Worm (Caenorhabditis elegans) whole organism, L4 larva: Measurements from ENCODE around the gene dnj-19.

Source experiments
- F10B5.3 ChIP-seq: sonication (generic microtip); optimal IDR thresholded peaks from 2 replicates; lab custom pipeline; 2016; ENCODE audit warnings: mild to moderate bottlenecking, missing genetic modification characterization, missing compliant biosample characterization
- F49E8.2 ChIP-seq: sonication (generic microtip); optimal IDR thresholded peaks from 2 replicates; lab custom pipeline; 2016; ENCODE audit warnings: missing compliant biosample characterization, mild to moderate bottlenecking, missing genetic modification characterization, borderline replicate concordance
- R02D3.7 ChIP-seq: fragments of 150-350 bp; sonication (generic microtip); optimal IDR thresholded peaks from 3 replicates; lab custom pipeline; 2014; ENCODE audit warnings: missing biosample characterization, missing genetic modification characterization
- T20F7.1 ChIP-seq: fragments of 200-800 bp; sonication (Bioruptor generic); optimal IDR thresholded peaks from 2 replicates; lab custom pipeline; 2018; ENCODE audit warnings: mild to moderate bottlenecking, missing genetic modification characterization, missing compliant biosample characterization
- T26A8.4 ChIP-seq: fragments of 200-800 bp; sonication (Bioruptor generic); IDR thresholded peaks from 2 replicates; pipeline ENCODE4 v1.3.6; 2022; ENCODE audit warnings: missing genetic modification characterization, missing compliant biosample characterization
- Y105C5A.15 ChIP-seq: fragments of 200-800 bp; sonication (Bioruptor generic); IDR thresholded peaks from 2 replicates; pipeline ENCODE4 v1.3.6; 2022; ENCODE audit warnings: missing genetic modification characterization, missing compliant biosample characterization
- Y5F2A.4 ChIP-seq: fragments of 200-800 bp; sonication (Bioruptor generic); optimal IDR thresholded peaks from 2 replicates; lab custom pipeline; 2018; ENCODE audit warnings: mild to moderate bottlenecking, missing genetic modification characterization, missing compliant biosample characterization
- Y75B8A.6 ChIP-seq: fragments of 200-800 bp; sonication (Bioruptor generic); IDR thresholded peaks from 2 replicates; pipeline ENCODE4 v1.3.6; 2022; ENCODE audit warnings: missing genetic modification reagents, missing genetic modification characterization, missing compliant biosample characterization
- ZK546.5 ChIP-seq, 2 experiments: sonication (generic microtip); optimal IDR thresholded peaks; 2 replicates each; lab custom pipeline; 2017; ENCODE audit warnings: missing biosample characterization in 2 of 2, missing genetic modification characterization in 2 of 2
- aha-1 ChIP-seq: fragments of 150-350 bp; peaks from one replicate; lab custom pipeline; 2014; ENCODE audit warnings: missing biosample characterization, missing genetic modification characterization
- ama-1 ChIP-seq: fragments of 150-350 bp; optimal IDR thresholded peaks from 2 replicates; lab custom pipeline; 2014; ENCODE audit warnings: inconsistent platforms, mixed read lengths
- arid-1 ChIP-seq: fragments of 200-800 bp; sonication (Bioruptor generic); conservative IDR thresholded peaks from 2 replicates; pipeline ENCODE4 v1.3.6; 2022; ENCODE audit warnings: missing genetic modification reagents, missing genetic modification characterization, missing compliant biosample characterization
- ceh-28 ChIP-seq: fragments of 150-350 bp; optimal IDR thresholded peaks from 2 replicates; lab custom pipeline; 2014; ENCODE audit warnings: missing biosample characterization, missing genetic modification reagents, missing genetic modification characterization
- ceh-44 ChIP-seq: fragments of 200-800 bp; sonication (Bioruptor generic); IDR thresholded peaks from 2 replicates; pipeline ENCODE4 v1.3.6; 2022; ENCODE audit warnings: missing genetic modification reagents, missing genetic modification characterization, missing compliant biosample characterization
- ceh-62 ChIP-seq: sonication (generic microtip); optimal IDR thresholded peaks from 2 replicates; lab custom pipeline; 2017; ENCODE audit warnings: missing biosample characterization, missing genetic modification characterization
- ceh-82 ChIP-seq: sonication (generic microtip); optimal IDR thresholded peaks from 2 replicates; lab custom pipeline; 2017; ENCODE audit warnings: missing biosample characterization, missing genetic modification characterization
- ces-1 ChIP-seq: fragments of 150-350 bp; sonication (generic microtip); optimal IDR thresholded peaks from 4 replicates; lab custom pipeline; 2014; ENCODE audit warnings: missing biosample characterization, missing genetic modification reagents, missing genetic modification characterization
- daf-16 ChIP-seq, 3 experiments: sonication (generic microtip); optimal IDR thresholded peaks; 2 replicates each; lab custom pipeline; 2016 to 2017; ENCODE audit warnings: missing genetic modification characterization in 3 of 3, missing genetic modification reagents in 3 of 3, mild to moderate bottlenecking in 2 of 3, missing compliant biosample characterization in 2 of 3, missing biosample characterization in 1 of 3, moderate library complexity in 1 of 3
- daf-19 ChIP-seq: fragments of 200-800 bp; sonication (Bioruptor generic); conservative IDR thresholded peaks from 2 replicates; pipeline ENCODE4 v1.3.6; 2022; ENCODE audit warnings: missing genetic modification characterization, missing compliant biosample characterization
- dmd-6 ChIP-seq: fragments of 200-800 bp; sonication (Bioruptor generic); IDR thresholded peaks from 2 replicates; pipeline ENCODE4 v1.3.6; 2022; ENCODE audit warnings: missing genetic modification reagents, missing genetic modification characterization, missing compliant biosample characterization
- dpl-1 ChIP-seq: fragments of 150-350 bp; optimal IDR thresholded peaks from 2 replicates; lab custom pipeline; 2014; ENCODE audit warnings: missing biosample characterization, missing genetic modification reagents, missing genetic modification characterization
- dve-1 ChIP-seq: sonication (generic microtip); optimal IDR thresholded peaks from 2 replicates; lab custom pipeline; 2017; ENCODE audit warnings: antibody characterized with exemption, mild to moderate bottlenecking, missing genetic modification characterization, missing compliant biosample characterization; ENCODE audit not compliant: insufficient read depth
- egl-27 ChIP-seq: sonication (generic microtip); optimal IDR thresholded peaks from 3 replicates; lab custom pipeline; 2017; ENCODE audit warnings: missing biosample characterization, missing genetic modification reagents, missing genetic modification characterization
- egl-43 ChIP-seq: fragments of 200-800 bp; sonication (Bioruptor generic); IDR thresholded peaks from 2 replicates; pipeline ENCODE4 v1.3.6; 2022; ENCODE audit warnings: missing genetic modification reagents, missing genetic modification characterization, missing compliant biosample characterization
- fkh-10 ChIP-seq: fragments of 150-350 bp; optimal IDR thresholded peaks from 2 replicates; lab custom pipeline; 2014; ENCODE audit warnings: missing biosample characterization, missing genetic modification reagents, missing genetic modification characterization
- fos-1 ChIP-seq: fragments of 150-350 bp; optimal IDR thresholded peaks from 2 replicates; lab custom pipeline; 2014; ENCODE audit warnings: missing biosample characterization, missing genetic modification characterization
- hlh-11 ChIP-seq: fragments of 200-800 bp; sonication (Bioruptor generic); optimal IDR thresholded peaks from 2 replicates; lab custom pipeline; 2018; ENCODE audit warnings: mild to moderate bottlenecking, missing genetic modification characterization, missing compliant biosample characterization
- hlh-30 ChIP-seq: sonication (generic microtip); optimal IDR thresholded peaks from 2 replicates; lab custom pipeline; 2017; ENCODE audit warnings: antibody characterized with exemption, mild to moderate bottlenecking, missing genetic modification characterization, missing compliant biosample characterization; ENCODE audit not compliant: insufficient read depth
- jun-1 ChIP-seq: fragments of 150-350 bp; optimal IDR thresholded peaks from 2 replicates; lab custom pipeline; 2014; ENCODE audit warnings: missing biosample characterization, missing genetic modification reagents, missing genetic modification characterization
- lim-7 ChIP-seq: fragments of 200-800 bp; sonication (Bioruptor generic); IDR thresholded peaks from 2 replicates; pipeline ENCODE4 v1.3.6; 2022; ENCODE audit warnings: missing genetic modification characterization, missing compliant biosample characterization
- lin-1 ChIP-seq: fragments of 200-800 bp; sonication (Bioruptor generic); IDR thresholded peaks from 2 replicates; pipeline ENCODE4 v1.3.6; 2022; ENCODE audit warnings: missing genetic modification reagents, missing genetic modification characterization, missing compliant biosample characterization
- lin-13 ChIP-seq: fragments of 150-350 bp; optimal IDR thresholded peaks from 2 replicates; lab custom pipeline; 2014; ENCODE audit warnings: missing biosample characterization, missing genetic modification reagents, missing genetic modification characterization
- lin-15B ChIP-seq: fragments of 150-350 bp; sonication (generic microtip); optimal IDR thresholded peaks from 3 replicates; lab custom pipeline; 2014; ENCODE audit warnings: missing biosample characterization, missing genetic modification characterization
- lin-29 ChIP-seq: fragments of 200-800 bp; sonication (Bioruptor generic); IDR thresholded peaks from 2 replicates; pipeline ENCODE4 v1.3.6; 2022; ENCODE audit warnings: missing genetic modification reagents, missing genetic modification characterization, missing compliant biosample characterization
- madf-5 ChIP-seq, 2 experiments: fragments of 200-800 bp; sonication (Bioruptor generic); IDR thresholded peaks; 2 replicates each; pipeline ENCODE4 v1.3.6; 2022; ENCODE audit warnings: missing compliant biosample characterization in 2 of 2, missing genetic modification characterization in 2 of 2
- madf-9 ChIP-seq: fragments of 200-800 bp; sonication (Bioruptor generic); conservative IDR thresholded peaks from 2 replicates; pipeline ENCODE4 v1.3.6; 2022; ENCODE audit warnings: missing genetic modification reagents, missing genetic modification characterization, missing compliant biosample characterization
- mxl-3 ChIP-seq: fragments of 200-800 bp; sonication (Bioruptor generic); optimal IDR thresholded peaks from 2 replicates; lab custom pipeline; 2018; ENCODE audit warnings: mild to moderate bottlenecking, missing genetic modification characterization, missing compliant biosample characterization
- nhr-10 ChIP-seq: fragments of 150-350 bp; optimal IDR thresholded peaks from 2 replicates; lab custom pipeline; 2014; ENCODE audit warnings: missing biosample characterization, missing genetic modification characterization
- nhr-11 ChIP-seq: fragments of 150-350 bp; optimal IDR thresholded peaks from 2 replicates; lab custom pipeline; 2014; ENCODE audit warnings: missing biosample characterization, missing genetic modification characterization
- nhr-237 ChIP-seq: sonication (generic microtip); optimal IDR thresholded peaks from 2 replicates; lab custom pipeline; 2017; ENCODE audit warnings: missing biosample characterization, missing genetic modification characterization
- nhr-28 ChIP-seq: fragments of 150-350 bp; optimal IDR thresholded peaks from 2 replicates; lab custom pipeline; 2014; ENCODE audit warnings: missing biosample characterization, missing genetic modification characterization
- nhr-48 ChIP-seq: sonication (generic microtip); optimal IDR thresholded peaks from 2 replicates; lab custom pipeline; 2016; ENCODE audit warnings: mild to moderate bottlenecking, missing genetic modification characterization, missing compliant biosample characterization
- nhr-77 ChIP-seq: fragments of 150-350 bp; optimal IDR thresholded peaks from 2 replicates; lab custom pipeline; 2014; ENCODE audit warnings: missing biosample characterization, missing genetic modification characterization
- php-3 ChIP-seq: fragments of 200-800 bp; sonication (Bioruptor generic); IDR thresholded peaks from 2 replicates; pipeline ENCODE4 v1.3.6; 2022; ENCODE audit warnings: missing genetic modification reagents, missing genetic modification characterization, missing compliant biosample characterization
- pqm-1 ChIP-seq: sonication (generic microtip); optimal IDR thresholded peaks from 2 replicates; lab custom pipeline; 2017; ENCODE audit warnings: missing biosample characterization, missing genetic modification characterization
- snpc-1.2 ChIP-seq: fragments of 200-800 bp; sonication (Bioruptor generic); IDR thresholded peaks from 2 replicates; pipeline ENCODE4 v1.3.6; 2022; ENCODE audit warnings: missing genetic modification reagents, missing genetic modification characterization, missing compliant biosample characterization
- tra-1 ChIP-seq: fragments of 200-800 bp; sonication (Bioruptor generic); IDR thresholded peaks from 2 replicates; pipeline ENCODE4 v1.3.6; 2022; ENCODE audit warnings: missing genetic modification reagents, missing genetic modification characterization, missing compliant biosample characterization
- vab-7 ChIP-seq: fragments of 200-800 bp; sonication (Bioruptor generic); IDR thresholded peaks from 2 replicates; pipeline ENCODE4 v1.3.6; 2022; ENCODE audit warnings: missing genetic modification reagents, missing genetic modification characterization, missing compliant biosample characterization
- zip-2 ChIP-seq: fragments of 150-350 bp; optimal IDR thresholded peaks from 2 replicates; lab custom pipeline; 2014; ENCODE audit warnings: missing biosample characterization, missing genetic modification characterization

dnj-19 gene

DNA sequence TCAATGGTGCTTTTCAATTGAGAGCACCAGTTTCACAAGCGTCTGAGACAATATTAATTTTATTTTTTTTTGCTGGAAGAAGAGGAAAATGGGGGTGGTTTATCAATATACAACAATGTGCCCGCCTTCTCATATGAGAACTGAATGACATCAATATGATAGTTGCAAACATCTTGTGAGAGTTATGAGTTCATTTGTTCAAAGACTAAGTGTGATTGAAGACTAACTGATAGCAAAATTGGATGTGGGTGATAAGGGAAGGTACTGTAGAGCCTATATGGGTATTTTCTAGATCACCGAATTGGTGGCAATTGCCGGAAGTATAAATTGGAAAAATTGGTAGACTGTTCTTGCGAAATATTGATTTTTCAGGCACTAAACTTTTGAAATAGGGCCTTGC lies 7.9 kb upstream of the dnj-19 start (continued):
- TF ChIP-seq nhr-237: no peak
- peak; percentile 71 for TF ChIP-seq hlh-11 (tag; lab: Kevin White, UChicago)
- TF ChIP-seq nhr-77: peak; percentile 47
- peak; percentile 77 for TF ChIP-seq php-3 (GFP tag; lab: Robert Waterston, UW)
- TF ChIP-seq nhr-48 (tag; lab: Kevin White, UChicago): peak; percentile 66
- TF ChIP-seq ZK546.5 (tag; optimal IDR thresholded peaks at IDR 0.05; lab: Kevin White, UChicago): no peak
- no peak for TF ChIP-seq Y5F2A.4
- no peak for TF ChIP-seq ceh-28 (tag; lab: Kevin White, UChicago)
- no peak for TF ChIP-seq ceh-82 (tag; lab: Kevin White, UChicago)
- no peak for TF ChIP-seq dpl-1 (GFP tag; lab: Kevin White, UChicago)
- TF ChIP-seq nhr-10 (tag; lab: Kevin White, UChicago): peak; percentile 13
- no peak for TF ChIP-seq zip-2 (tag; lab: Kevin White, UChicago)
- no peak for TF ChIP-seq tra-1 (GFP tag; lab: Robert Waterston, UW)
- TF ChIP-seq lin-29: no peak
- TF ChIP-seq pqm-1: peak; percentile 94
- no peak for TF ChIP-seq ces-1 (GFP tag; lab: Kevin White, UChicago)
- no peak for TF ChIP-seq R02D3.7

DNA sequence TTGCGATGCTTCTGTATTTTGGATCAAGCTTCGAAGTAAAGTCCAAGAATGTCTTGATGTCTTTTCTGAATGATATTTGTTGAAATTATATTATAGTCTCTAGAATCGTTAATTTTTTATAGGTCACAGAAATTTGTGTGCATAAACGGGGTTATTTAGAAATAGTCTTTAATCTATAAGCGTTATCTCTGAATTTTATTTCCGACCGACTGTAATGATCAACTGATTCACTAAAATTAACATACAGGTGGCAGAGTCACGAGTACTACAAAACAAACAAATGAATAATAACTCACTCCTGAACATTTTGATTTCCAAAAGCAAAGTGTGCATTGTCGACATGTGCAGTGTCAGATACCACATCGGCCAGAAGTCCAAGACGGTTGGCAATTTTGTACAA lies 7.1 kb upstream of the dnj-19 start:
- TF ChIP-seq ceh-62: no peak
- no peak for TF ChIP-seq arid-1 (GFP tag; lab: Robert Waterston, UW)
- no peak for TF ChIP-seq F10B5.3 (tag; lab: Kevin White, UChicago)
- no peak for TF ChIP-seq madf-9
- no peak for TF ChIP-seq ceh-82 (tag; lab: Kevin White, UChicago)
- TF ChIP-seq hlh-30 (tag; lab: Kevin White, UChicago): peak; percentile 1
- no peak for TF ChIP-seq jun-1 (tag; lab: Kevin White, UChicago)
- TF ChIP-seq ces-1 (GFP tag; lab: Kevin White, UChicago): no peak
- no peak for TF ChIP-seq lim-7 (GFP tag; lab: Robert Waterston, UW)
- TF ChIP-seq F49E8.2: no peak
- TF ChIP-seq Y105C5A.15 (GFP tag; lab: Robert Waterston, UW): no peak
- TF ChIP-seq daf-19 (GFP tag; lab: Robert Waterston, UW): no peak
- no peak for TF ChIP-seq lin-1
- TF ChIP-seq lin-15B (tag; lab: Kevin White, UChicago): no peak
- no peak for TF ChIP-seq T26A8.4 (GFP tag; lab: Robert Waterston, UW)
- no peak for TF ChIP-seq Y75B8A.6 (GFP tag; lab: Robert Waterston, UW)
- TF ChIP-seq nhr-77: peak; percentile 63
- 0 out of 2 replicates have a peak, but pooled peaks have one; percentile 19 for TF ChIP-seq dmd-6
- TF ChIP-seq mxl-3 (GFP tag; lab: Kevin White, UChicago): no peak
- no peak for TF ChIP-seq ceh-44
- no peak for TF ChIP-seq snpc-1.2 (GFP tag; lab: Robert Waterston, UW)
- TF ChIP-seq php-3 (GFP tag; lab: Robert Waterston, UW): peak; percentile 55; the same call in 1 of the 2 replicates
- peak; percentile 33 for TF ChIP-seq dve-1 (tag; lab: Kevin White, UChicago)
- no peak for TF ChIP-seq fos-1 (tag; lab: Kevin White, UChicago)
- peak; percentile 70 for TF ChIP-seq nhr-28
- TF ChIP-seq fkh-10 (GFP tag; lab: Kevin White, UChicago): no peak
- TF ChIP-seq egl-27: no peak
- TF ChIP-seq R02D3.7: no peak
- no peak for TF ChIP-seq egl-43 (GFP tag; lab: Robert Waterston, UW)
- TF ChIP-seq vab-7 (GFP tag; lab: Robert Waterston, UW): no peak
- no peak for TF ChIP-seq ama-1
- no peak for TF ChIP-seq nhr-11 (tag; lab: Kevin White, UChicago)
- TF ChIP-seq hlh-11 (tag; lab: Kevin White, UChicago): peak; percentile 10
- no peak for TF ChIP-seq dpl-1 (GFP tag; lab: Kevin White, UChicago)
- no peak for TF ChIP-seq T20F7.1 (GFP tag; lab: Kevin White, UChicago)
- peak; percentile 31 for TF ChIP-seq aha-1 (tag; lab: Kevin White, UChicago)
- no peak for TF ChIP-seq daf-16 (GFP tag; optimal IDR thresholded peaks at IDR 0.05; lab: Kevin White, UChicago)
- peak; percentile 43 for TF ChIP-seq daf-16 (tag; optimal IDR thresholded peaks at IDR 0.05; lab: Kevin White, UChicago)
- TF ChIP-seq madf-5 (GFP tag; IDR thresholded peaks at IDR 0.05; lab: Robert Waterston, UW): no peak
- no peak for TF ChIP-seq lin-13
